Worm (Caenorhabditis elegans) whole organism, young adult: ENCODE data around the gene miga-1.

Experiments
- Y56A3A.18 ChIP-seq: fragments of 200-800 bp; sonication (Bioruptor generic); IDR thresholded peaks from 2 replicates; pipeline ENCODE4 v1.3.6; 2022; ENCODE audit warnings: missing genetic modification reagents, missing genetic modification characterization, missing compliant biosample characterization
- ama-1 ChIP-seq, 3 experiments: fragments of 150-350 bp in 1 of 3; sonication (generic microtip) in 2 of 3; optimal IDR thresholded peaks; 2 replicates each; lab custom pipeline; 2014 to 2018; ENCODE audit warnings: missing biosample characterization in 2 of 3, missing genetic modification characterization in 2 of 3, missing genetic modification reagents in 2 of 3
- athp-1 ChIP-seq: sonication (generic microtip); optimal IDR thresholded peaks from 2 replicates; lab custom pipeline; 2017; ENCODE audit warnings: mild to moderate bottlenecking, missing genetic modification characterization, missing compliant biosample characterization
- attf-6 ChIP-seq: fragments of 200-800 bp; sonication (Bioruptor generic); IDR thresholded peaks from 2 replicates; pipeline ENCODE4 v1.3.6; 2022; ENCODE audit warnings: missing genetic modification reagents, missing genetic modification characterization, missing compliant biosample characterization
- ekl-4 ChIP-seq: fragments of 200-800 bp; sonication (Bioruptor generic); IDR thresholded peaks from 2 replicates; pipeline ENCODE4 v1.3.6; 2022; ENCODE audit warnings: missing genetic modification reagents, missing genetic modification characterization, missing compliant biosample characterization
- lag-1 ChIP-seq: fragments of 200-800 bp; sonication (Bioruptor generic); IDR thresholded peaks from 2 replicates; pipeline ENCODE4 v1.3.6; 2022; ENCODE audit warnings: missing genetic modification reagents, missing genetic modification characterization, missing compliant biosample characterization
- nfya-1 ChIP-seq: sonication (generic microtip); optimal IDR thresholded peaks from 2 replicates; lab custom pipeline; 2017; ENCODE audit warnings: antibody characterized with exemption, missing compliant biosample characterization, missing genetic modification characterization, borderline replicate concordance; ENCODE audit not compliant: insufficient read depth

DNA sequence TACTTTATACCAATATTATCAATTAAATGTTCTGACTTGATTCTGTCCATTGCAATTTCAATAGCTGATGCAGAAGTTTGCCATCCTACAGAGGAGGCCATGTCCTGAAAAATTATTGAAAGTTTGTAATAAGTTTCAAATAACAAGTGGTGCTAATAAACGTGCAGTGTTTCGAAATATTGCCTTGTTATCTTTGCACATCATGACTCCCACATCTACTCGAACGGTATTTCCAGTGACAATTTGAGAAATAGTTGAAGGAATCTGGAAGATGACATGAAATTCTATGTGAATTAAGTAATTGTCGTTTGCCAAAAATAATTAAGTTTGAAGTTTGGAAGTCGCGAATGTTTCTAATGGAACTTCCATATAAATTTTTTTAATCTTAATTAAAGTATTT, 31.2 kb downstream of the miga-1 start, which contains the start of gene gcy-13:
- no peak for TF ChIP-seq athp-1 (tag; lab: Kevin White, UChicago)
- TF ChIP-seq Y56A3A.18: no peak
- TF ChIP-seq attf-6 (GFP tag; lab: Robert Waterston, UW): no peak
- no peak for TF ChIP-seq ama-1 (optimal IDR thresholded peaks at IDR 0.05; lab: Kevin White, UChicago)
- TF ChIP-seq ama-1 (GFP tag; optimal IDR thresholded peaks at IDR 0.05; lab: Kevin White, UChicago): no peak
- TF ChIP-seq ekl-4 (GFP tag; lab: Robert Waterston, UW): no peak
- TF ChIP-seq lag-1 (GFP tag; lab: Robert Waterston, UW): no peak
- no peak for TF ChIP-seq nfya-1 (tag; lab: Kevin White, UChicago)
